Worm (Caenorhabditis elegans) whole organism, early embryonic: Measurements from ENCODE around the gene F28A10.7.
"Not testable (repeated sequence)": the region's sequence is repeated elsewhere in the genome, so short reads cannot be mapped to it uniquely, and the experiment has no call there.

Experiments used
- B0310.2 ChIP-seq: sonication (generic microtip); optimal IDR thresholded peaks from 2 replicates; lab custom pipeline; 2016; ENCODE audit warnings: mild to moderate bottlenecking, missing genetic modification characterization, missing compliant biosample characterization
- F13C5.2 ChIP-seq: sonication (generic microtip); optimal IDR thresholded peaks from 2 replicates; lab custom pipeline; 2017; ENCODE audit warnings: mild to moderate bottlenecking, missing genetic modification characterization, inconsistent platforms, missing compliant biosample characterization
- aly-1 ChIP-seq: sonication (generic microtip); optimal IDR thresholded peaks from 2 replicates; lab custom pipeline; 2016; ENCODE audit warnings: missing genetic modification characterization, missing compliant biosample characterization
- ama-1 ChIP-seq: fragments of 150-350 bp; optimal IDR thresholded peaks from 2 replicates; lab custom pipeline; 2014
- ceh-13 ChIP-seq: fragments of 200-800 bp; sonication (Bioruptor generic); optimal IDR thresholded peaks from 2 replicates; lab custom pipeline; 2018; ENCODE audit warnings: mild to moderate bottlenecking, missing genetic modification characterization, missing compliant biosample characterization
- ceh-36 ChIP-seq: sonication (generic microtip); optimal IDR thresholded peaks from 2 replicates; lab custom pipeline; 2016; ENCODE audit warnings: missing genetic modification characterization, inconsistent platforms, missing compliant biosample characterization
- ets-7 ChIP-seq: sonication (generic microtip); optimal IDR thresholded peaks from 2 replicates; lab custom pipeline; 2016; ENCODE audit warnings: missing genotype, missing genetic modification characterization, missing compliant biosample characterization
- flt-1 ChIP-seq: fragments of 200-800 bp; sonication (Bioruptor generic); IDR thresholded peaks from 2 replicates; pipeline ENCODE4 v1.3.6; 2022; ENCODE audit warnings: missing genetic modification characterization, missing compliant biosample characterization
- hmbx-1 ChIP-seq: sonication (generic microtip); optimal IDR thresholded peaks from 2 replicates; lab custom pipeline; 2016; ENCODE audit warnings: mild to moderate bottlenecking, missing genetic modification characterization, missing compliant biosample characterization
- hmg-4 ChIP-seq: fragments of 200-800 bp; sonication (Bioruptor generic); optimal IDR thresholded peaks from 2 replicates; lab custom pipeline; 2018; ENCODE audit warnings: mild to moderate bottlenecking, missing genetic modification characterization, missing compliant biosample characterization
- hnd-1 ChIP-seq: sonication (generic microtip); optimal IDR thresholded peaks from 2 replicates; lab custom pipeline; 2016; ENCODE audit warnings: missing genetic modification characterization, missing compliant biosample characterization
- pes-1 ChIP-seq: fragments of 200-800 bp; sonication (Bioruptor generic); IDR thresholded peaks from 2 replicates; pipeline ENCODE4 v1.3.6; 2022; ENCODE audit warnings: missing genetic modification reagents, missing genetic modification characterization, missing compliant biosample characterization
- scrt-1 ChIP-seq: fragments of 200-800 bp; sonication (Bioruptor generic); IDR thresholded peaks from 2 replicates; pipeline ENCODE4 v1.3.6; 2022; ENCODE audit warnings: missing genetic modification characterization, missing compliant biosample characterization
- sea-1 ChIP-seq: fragments of 200-800 bp; sonication (Bioruptor generic); conservative IDR thresholded peaks from 2 replicates; pipeline ENCODE4 v1.3.6; 2022; ENCODE audit warnings: missing genetic modification characterization, missing compliant biosample characterization
- tbx-11 ChIP-seq: fragments of 200-800 bp; sonication (Bioruptor generic); IDR thresholded peaks from 2 replicates; pipeline ENCODE4 v1.3.6; 2022; ENCODE audit warnings: missing genetic modification characterization, missing compliant biosample characterization
- tbx-37 ChIP-seq: fragments of 200-800 bp; sonication (Bioruptor generic); conservative IDR thresholded peaks from 2 replicates; pipeline ENCODE4 v1.3.6; 2022; ENCODE audit warnings: missing genetic modification reagents, missing genetic modification characterization, missing compliant biosample characterization
- tra-4 ChIP-seq: sonication (generic microtip); optimal IDR thresholded peaks from 2 replicates; lab custom pipeline; 2017; ENCODE audit warnings: missing genetic modification characterization, missing compliant biosample characterization

The F28A10.7 gene

ce11 chrII:868240-868864 is 22.8 kb upstream of the F28A10.7 start, which contains the start of gene fbxc-51:
Gene fbxc-51 (plus strand): TSS chrII:868814.
- TF ChIP-seq sea-1 (GFP tag; lab: Robert Waterston, UW) = no peak
- no peak for TF ChIP-seq ama-1 (lab: Kevin White, UChicago)
- TF ChIP-seq hmbx-1 (tag; lab: Kevin White, UChicago) = no peak
- TF ChIP-seq tbx-37 (GFP tag; lab: Robert Waterston, UW) = no peak

ce11 chrII:866801-867200 is 21.3 kb upstream of the F28A10.7 start, which contains the start of gene Y46B2A.3:
Gene Y46B2A.3 (minus strand): TSS chrII:866901.
- TF ChIP-seq ceh-36 (tag; lab: Kevin White, UChicago) = no peak
- TF ChIP-seq tra-4 (tag; lab: Kevin White, UChicago) = no peak
- no peak for TF ChIP-seq hnd-1 (tag; lab: Kevin White, UChicago)
- no peak for TF ChIP-seq ama-1 (lab: Kevin White, UChicago)
- no peak for TF ChIP-seq tbx-37 (GFP tag; lab: Robert Waterston, UW)
- TF ChIP-seq tbx-11 = no peak
- TF ChIP-seq ets-7 (tag; lab: Kevin White, UChicago) = no peak
- TF ChIP-seq flt-1 = no peak
- no peak for TF ChIP-seq pes-1 (GFP tag; lab: Robert Waterston, UW)
- TF ChIP-seq hmbx-1 (tag; lab: Kevin White, UChicago) = no peak
- no peak for TF ChIP-seq F13C5.2 (tag; lab: Kevin White, UChicago)
- no peak for TF ChIP-seq ceh-13 (GFP tag; lab: Kevin White, UChicago)
- no peak for TF ChIP-seq sea-1 (GFP tag; lab: Robert Waterston, UW)
- no peak for TF ChIP-seq aly-1
- TF ChIP-seq scrt-1 (GFP tag; lab: Robert Waterston, UW) = no peak
- no peak for TF ChIP-seq hmg-4 (GFP tag; lab: Kevin White, UChicago)
- TF ChIP-seq B0310.2 (tag; lab: Kevin White, UChicago) = no peak

ce11 chrII:861564-861963 is 16.0 kb upstream of the F28A10.7 start, which contains the start of gene Y46B2A.4:
Gene Y46B2A.4 (plus strand): TSS chrII:861864.
- TF ChIP-seq B0310.2 (tag; lab: Kevin White, UChicago) (no peak), F13C5.2 (tag; lab: Kevin White, UChicago) (no peak), flt-1 (no peak), hmbx-1 (tag; lab: Kevin White, UChicago) (no peak), tbx-11 (no peak), tbx-37 (GFP tag; lab: Robert Waterston, UW) (no peak), hmg-4 (GFP tag; lab: Kevin White, UChicago) (no peak), ama-1 (lab: Kevin White, UChicago) (no peak), aly-1 (no peak)

DNA sequence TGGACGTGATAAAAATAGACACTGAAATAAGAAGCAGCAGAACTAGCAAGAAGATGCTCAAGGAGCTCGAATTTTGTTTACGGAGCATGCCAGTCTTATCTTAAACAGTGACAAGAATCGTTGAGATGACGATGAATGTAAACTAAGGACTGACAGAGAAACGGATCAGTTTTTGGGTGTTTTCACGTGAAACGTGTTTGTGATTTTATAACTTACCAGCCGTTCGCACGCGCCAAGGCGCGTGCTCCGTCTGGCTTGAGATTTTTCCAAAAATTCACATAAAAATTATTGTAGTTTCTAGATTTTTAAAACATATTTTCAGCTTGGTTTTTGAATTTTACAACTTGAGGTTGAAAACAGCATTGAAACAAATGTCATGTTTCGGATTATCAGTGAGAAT is 5.0 kb upstream of the F28A10.7 start, which contains the start of gene F28A10.5:
Gene F28A10.5, minus strand, starts transcription at position 101 of the 400 bp plus-strand sequence.
- not testable (repeated sequence) for TF ChIP-seq aly-1; ama-1 (lab: Kevin White, UChicago); B0310.2 (tag; lab: Kevin White, UChicago)

ce11 chrII:848519-848918 is 3.0 kb upstream of the F28A10.7 start, which contains the start of the genes acdh-9 and F28A10.13:
Gene acdh-9 (minus strand): TSS chrII:848603.
Gene F28A10.13 (plus strand): TSS chrII:848812.
- TF ChIP-seq flt-1 (no peak), F13C5.2 (tag; lab: Kevin White, UChicago) (no peak), hnd-1 (tag; lab: Kevin White, UChicago) (no peak), tbx-37 (GFP tag; lab: Robert Waterston, UW) (no peak), ama-1 (lab: Kevin White, UChicago) (no peak), aly-1 (no peak), tra-4 (tag; lab: Kevin White, UChicago) (no peak), ceh-36 (tag; lab: Kevin White, UChicago) (no peak)

DNA sequence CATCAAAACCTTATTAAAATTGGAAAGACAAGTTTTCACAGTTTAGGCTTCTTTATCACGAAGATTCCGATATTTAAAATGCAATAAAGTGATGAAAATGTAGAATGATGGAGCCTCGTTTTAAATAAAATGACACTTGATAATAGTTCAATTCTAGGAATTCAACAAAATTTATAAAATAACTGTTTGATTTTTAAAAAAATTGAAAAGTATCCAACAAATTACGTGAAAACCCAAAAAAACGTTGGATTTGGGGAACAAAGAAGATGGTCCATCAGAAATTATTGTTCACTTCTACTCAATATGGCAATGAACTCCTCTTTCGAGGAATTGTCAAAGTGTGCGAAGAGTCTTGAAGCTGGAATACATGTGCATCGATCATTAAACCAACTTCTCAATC is 1.5 kb downstream of the F28A10.7 start, which contains the start of gene F28A10.4:
Gene F28A10.4, plus strand, starts transcription at position 301 of the 400 bp plus-strand sequence.
- TF ChIP-seq aly-1 (no peak), hmbx-1 (tag; lab: Kevin White, UChicago) (no peak), hnd-1 (tag; lab: Kevin White, UChicago) (no peak), sea-1 (GFP tag; lab: Robert Waterston, UW) (no peak)

DNA sequence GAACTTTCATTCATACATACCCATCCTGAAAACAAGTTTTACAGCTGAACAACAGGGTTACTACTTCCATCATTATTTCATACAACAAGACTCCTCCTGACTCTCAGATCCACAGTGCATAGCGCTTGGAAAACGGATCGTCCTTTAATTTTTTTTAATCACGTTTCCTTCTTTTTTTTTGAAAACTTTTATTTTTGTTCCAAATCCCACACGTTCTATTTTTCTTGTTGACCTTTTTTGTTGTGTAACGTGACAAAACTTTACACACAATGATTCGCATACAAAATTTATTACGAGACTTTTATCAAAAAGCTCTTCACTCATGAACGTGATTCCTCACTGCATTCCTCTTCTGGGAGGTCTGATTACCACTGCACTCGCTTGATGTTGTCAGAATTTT is 5.4 kb downstream of the F28A10.7 start, which contains the start of gene clc-33:
Gene clc-33, plus strand, starts transcription at position 301 of the 400 bp plus-strand sequence.
- TF ChIP-seq aly-1 (no peak), tra-4 (tag; lab: Kevin White, UChicago) (no peak), sea-1 (GFP tag; lab: Robert Waterston, UW) (no peak), ceh-13 (GFP tag; lab: Kevin White, UChicago) (no peak), pes-1 (GFP tag; lab: Robert Waterston, UW) (no peak), ama-1 (lab: Kevin White, UChicago) (no peak)

ce11 chrII:838414-838813 is 7.1 kb downstream of the F28A10.7 start, which contains the start of gene F28A10.8:
Gene F28A10.8 (minus strand): TSS chrII:838514.
- TF ChIP-seq hmg-4 (GFP tag; lab: Kevin White, UChicago) = no peak
- no peak for TF ChIP-seq ceh-36 (tag; lab: Kevin White, UChicago)
- no peak for TF ChIP-seq tbx-37 (GFP tag; lab: Robert Waterston, UW)
- TF ChIP-seq ceh-13 (GFP tag; lab: Kevin White, UChicago) = no peak
- TF ChIP-seq ets-7 (tag; lab: Kevin White, UChicago) = no peak
- no peak for TF ChIP-seq ama-1 (lab: Kevin White, UChicago)
- TF ChIP-seq scrt-1 (GFP tag; lab: Robert Waterston, UW) = no peak
- no peak for TF ChIP-seq hnd-1 (tag; lab: Kevin White, UChicago)
- TF ChIP-seq sea-1 (GFP tag; lab: Robert Waterston, UW) = no peak
